Worm (Caenorhabditis elegans) whole organism, L2 larva: ENCODE results near the gene srt-67.

ENCODE experiments used
- alr-1 ChIP-seq: fragments of 150-350 bp; optimal IDR thresholded peaks from 2 replicates; lab custom pipeline; 2014; ENCODE audit warnings: missing biosample characterization, missing genetic modification characterization
- dmd-4 ChIP-seq: sonication (generic microtip); optimal IDR thresholded peaks from 2 replicates; lab custom pipeline; 2017; ENCODE audit warnings: missing biosample characterization, missing genetic modification characterization
- elt-3 ChIP-seq: sonication (generic microtip); optimal IDR thresholded peaks from 2 replicates; lab custom pipeline; 2017; ENCODE audit warnings: missing biosample characterization, missing genetic modification characterization
- fos-1 ChIP-seq: fragments of 150-350 bp; optimal IDR thresholded peaks from 2 replicates; lab custom pipeline; 2014; ENCODE audit warnings: missing biosample characterization, missing genetic modification characterization
- mab-5 ChIP-seq: fragments of 150-350 bp; optimal IDR thresholded peaks from 2 replicates; lab custom pipeline; 2014; ENCODE audit warnings: missing biosample characterization, missing genetic modification characterization
- snpc-4 ChIP-seq: fragments of 150-350 bp; optimal IDR thresholded peaks from 2 replicates; lab custom pipeline; 2014; ENCODE audit warnings: missing biosample characterization, missing genetic modification characterization
- ztf-1 ChIP-seq: fragments of 200-800 bp; sonication (Bioruptor generic); conservative IDR thresholded peaks from 2 replicates; pipeline ENCODE4 v1.3.6; 2022; ENCODE audit warnings: missing genetic modification characterization, missing compliant biosample characterization

DNA sequence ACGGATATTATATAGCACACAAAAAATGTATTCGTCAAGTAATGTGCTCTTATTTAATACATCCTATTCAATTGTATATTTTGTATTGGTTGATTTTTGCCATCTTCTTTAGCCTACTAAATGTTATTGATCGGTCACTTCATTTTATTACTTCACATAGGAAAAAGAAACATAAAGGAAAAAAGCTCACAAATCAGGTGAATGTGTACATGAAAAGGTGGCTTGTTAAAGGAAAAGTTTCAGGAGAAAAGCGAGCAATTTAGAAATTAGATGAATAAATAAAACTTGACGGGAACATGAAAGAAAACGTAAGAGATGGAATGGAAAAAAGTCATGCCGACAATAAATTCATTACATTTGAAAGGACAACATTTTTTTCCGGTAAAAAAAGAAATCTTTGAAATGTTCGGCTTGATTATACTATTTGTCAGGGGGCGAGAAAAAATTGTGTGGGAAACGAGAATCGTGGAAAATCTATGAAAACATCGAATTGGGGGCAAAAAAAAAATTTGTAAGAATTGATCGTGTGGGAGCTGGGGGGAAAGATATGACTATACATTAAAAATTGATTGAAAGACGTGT lies 18.3 kb upstream of the srt-67 start:
- no peak for TF ChIP-seq alr-1 (tag; lab: Kevin White, UChicago)
- no peak for TF ChIP-seq snpc-4 (tag; lab: Kevin White, UChicago)
- no peak for TF ChIP-seq mab-5 (tag; lab: Kevin White, UChicago)
- TF ChIP-seq elt-3 (tag; lab: Kevin White, UChicago), result no peak
- TF ChIP-seq ztf-1 (GFP tag; lab: Robert Waterston, UW), result no peak
- no peak for TF ChIP-seq fos-1
- no peak for TF ChIP-seq dmd-4 (tag; lab: Kevin White, UChicago)
